Fruit fly (Drosophila melanogaster): ENCODE results near the gene Pfdn6.

Pfdn6 gene

dm6 chr3L:19922833-19923745, at the start of gene Pfdn6 (continued):
- TF ChIP-seq Abd-B (GFP tag; optimal IDR thresholded peaks at IDR 0.05) (peak; percentile 82), CG3163 (GFP tag; optimal IDR thresholded peaks at IDR 0.05) (peak; percentile 39), Max (GFP tag; optimal IDR thresholded peaks at IDR 0.05) (peak; percentile 86), lmd (GFP tag; IDR thresholded peaks at IDR 0.05) (peak; percentile 90), CG31441 (GFP tag; IDR thresholded peaks at IDR 0.05) (peak; percentile 71), CG1603 (tag; optimal IDR thresholded peaks at IDR 0.05) (peak; percentile 89), CoRest (tag; optimal IDR thresholded peaks at IDR 0.05) (peak; percentile 82), CG3847 (GFP tag; IDR thresholded peaks at IDR 0.05) (peak; percentile 87), esg (GFP tag; conservative IDR thresholded peaks at IDR 0.05) (peak; percentile 83), Hsf (GFP tag; optimal IDR thresholded peaks at IDR 0.05) (peak; percentile 89), D19A (tag; optimal IDR thresholded peaks at IDR 0.05) (no peak), D (optimal IDR thresholded peaks at IDR 0.05) (no peak), D (GFP tag; optimal IDR thresholded peaks at IDR 0.05) (peak; percentile 55), CG15479 (GFP tag; optimal IDR thresholded peaks at IDR 0.05) (no peak), CG4707 (GFP tag; optimal IDR thresholded peaks at IDR 0.05) (no peak), MBD-R2 (GFP tag; IDR thresholded peaks at IDR 0.05) (peak; percentile 73), Hand (GFP tag; optimal IDR thresholded peaks at IDR 0.05) (no peak), pros (GFP tag; optimal IDR thresholded peaks at IDR 0.05) (no peak), row (GFP tag; IDR thresholded peaks at IDR 0.05) (peak; percentile 86), CG15514 (GFP tag; optimal IDR thresholded peaks at IDR 0.05) (peak; percentile 40), gfzf (GFP tag; optimal IDR thresholded peaks at IDR 0.05) (peak; percentile 81), disco-r (GFP tag; optimal IDR thresholded peaks at IDR 0.05) (peak; percentile 82), hb (GFP tag; IDR thresholded peaks at IDR 0.05; ENCODE audit: partially characterized antibody) (peak; percentile 79; the same call in 2 of the 3 replicates), az2 (GFP tag; optimal IDR thresholded peaks at IDR 0.05) (peak; percentile 64), CG13624 (GFP tag; optimal IDR thresholded peaks at IDR 0.05) (peak; percentile 72), CG30431 (GFP tag; optimal IDR thresholded peaks at IDR 0.05) (peak; percentile 57), lilli (GFP tag; optimal IDR thresholded peaks at IDR 0.05) (peak; percentile 80), psq (GFP tag; optimal IDR thresholded peaks at IDR 0.05) (peak; percentile 9), salm (tag; optimal IDR thresholded peaks at IDR 0.05) (no peak), Nf-YA (GFP tag; IDR thresholded peaks at IDR 0.05) (0 out of 2 replicates have a peak, but pooled peaks have one; percentile 11), CG7839 (tag; optimal IDR thresholded peaks at IDR 0.05) (no peak), CG12744 (GFP tag; optimal IDR thresholded peaks at IDR 0.05) (peak; percentile 49), Dref (GFP tag; IDR thresholded peaks at IDR 0.05) (0 out of 2 replicates have a peak, but pooled peaks have one; percentile 25), HLH54F (GFP tag; optimal IDR thresholded peaks at IDR 0.05) (peak; percentile 93), sqz (GFP tag; optimal IDR thresholded peaks at IDR 0.05) (no peak), sens-2 (GFP tag; IDR thresholded peaks at IDR 0.05) (peak; percentile 50; the same call in 1 of the 2 replicates), Sin3A (optimal IDR thresholded peaks at IDR 0.05) (peak; percentile 94), sima (GFP tag; optimal IDR thresholded peaks at IDR 0.05) (no peak), chn (GFP tag; optimal IDR thresholded peaks at IDR 0.05) (peak; percentile 82), unc-4 (GFP tag; IDR thresholded peaks at IDR 0.05; ENCODE audit: partially characterized antibody) (peak; percentile 33; the same call in 1 of the 2 replicates), BEAF-32 (GFP tag; optimal IDR thresholded peaks at IDR 0.05) (peak; percentile 48), CG17829 (tag; optimal IDR thresholded peaks at IDR 0.05) (peak; percentile 67), chm (GFP tag; IDR thresholded peaks at IDR 0.05) (no peak), tll (GFP tag; optimal IDR thresholded peaks at IDR 0.05) (no peak), CG6854 (GFP tag; optimal IDR thresholded peaks at IDR 0.05) (no peak), ap (GFP tag; IDR thresholded peaks at IDR 0.05) (peak; percentile 60), eve (GFP tag; optimal IDR thresholded peaks at IDR 0.05) (no peak), CG10979 (tag; optimal IDR thresholded peaks at IDR 0.05) (peak; percentile 85), wek (GFP tag; optimal IDR thresholded peaks at IDR 0.05) (no peak)

Measured in whole organism, embryonic.